Fruit fly (Drosophila melanogaster) whole organism, embryonic: Measurements from ENCODE around the gene wdb.

Experiments
- Blimp-1 ChIP-seq: fragments of 200-800 bp; sonication (Bioruptor generic); optimal IDR thresholded peaks from 3 replicates; lab custom pipeline; 2018; ENCODE audit warnings: missing biosample characterization, missing genetic modification characterization, mild to moderate bottlenecking, moderate library complexity, missing genetic modification reagents
- C15 ChIP-seq: fragments of 200-800 bp; sonication (Bioruptor generic); IDR thresholded peaks from 3 replicates; pipeline ENCODE4 v1.3.6; 2022; ENCODE audit warnings: missing biosample characterization, missing genetic modification characterization
- CG11456 ChIP-seq: fragments of 200-800 bp; sonication (Bioruptor generic); IDR thresholded peaks from 3 replicates; pipeline ENCODE4 v1.3.6; 2022; ENCODE audit warnings: missing biosample characterization, missing genetic modification characterization
- CG11504 ChIP-seq: fragments of 200-800 bp; sonication (Bioruptor generic); optimal IDR thresholded peaks from 3 replicates; lab custom pipeline; 2019; ENCODE audit warnings: missing biosample characterization, mild to moderate bottlenecking, missing genetic modification characterization, moderate library complexity
- CG11560 ChIP-seq: fragments of 200-800 bp; sonication (Bioruptor generic); IDR thresholded peaks from 3 replicates; pipeline ENCODE4 v1.3.6; 2022; ENCODE audit warnings: missing biosample characterization, missing genetic modification characterization
- CG11695 ChIP-seq: fragments of 200-800 bp; sonication (Bioruptor generic); IDR thresholded peaks from 3 replicates; pipeline ENCODE4 v1.3.6; 2022; ENCODE audit warnings: missing biosample characterization, missing genetic modification characterization
- CG12744 ChIP-seq: fragments of 200-800 bp; sonication (Bioruptor generic); optimal IDR thresholded peaks from 2 replicates; lab custom pipeline; 2016; ENCODE audit warnings: missing biosample characterization, missing genetic modification characterization
- CG12942 ChIP-seq: fragments of 200-800 bp; sonication (Bioruptor generic); optimal IDR thresholded peaks from 3 replicates; lab custom pipeline; 2016; ENCODE audit warnings: missing biosample characterization, missing genetic modification characterization
- CG14014 ChIP-seq: fragments of 200-800 bp; sonication (Bioruptor generic); IDR thresholded peaks from 2 replicates; pipeline ENCODE4 v1.3.6; 2022; ENCODE audit warnings: missing biosample characterization, missing genetic modification characterization
- CG15696 ChIP-seq: fragments of 200-800 bp; sonication (Bioruptor generic); optimal IDR thresholded peaks from 2 replicates; lab custom pipeline; 2019; ENCODE audit warnings: missing biosample characterization, mild to moderate bottlenecking, missing genetic modification characterization, moderate library complexity
- CG1603 ChIP-seq: fragments of 200-800 bp; sonication (Bioruptor generic); optimal IDR thresholded peaks from 2 replicates; lab custom pipeline; 2019; ENCODE audit warnings: missing biosample characterization, mild to moderate bottlenecking, missing genetic modification characterization, moderate library complexity
- CG1832 ChIP-seq: fragments of 200-800 bp; sonication (Bioruptor generic); optimal IDR thresholded peaks from 2 replicates; lab custom pipeline; 2017; ENCODE audit warnings: missing biosample characterization, mild to moderate bottlenecking, missing genetic modification characterization, inconsistent platforms
- CG18599 ChIP-seq: fragments of 200-800 bp; sonication (Bioruptor generic); optimal IDR thresholded peaks from 3 replicates; lab custom pipeline; 2017; ENCODE audit warnings: missing biosample characterization, missing genetic modification characterization, mild to moderate bottlenecking, moderate library complexity, missing genetic modification reagents
- CG18764 ChIP-seq: fragments of 200-800 bp; sonication (Bioruptor generic); optimal IDR thresholded peaks from 3 replicates; lab custom pipeline; 2016; ENCODE audit warnings: missing biosample characterization, missing genetic modification characterization
- CG2129 ChIP-seq: fragments of 200-800 bp; sonication (Bioruptor generic); IDR thresholded peaks from 2 replicates; pipeline ENCODE4 v1.3.6; 2022; ENCODE audit warnings: missing biosample characterization, missing genetic modification characterization; ENCODE audit not compliant: partially characterized antibody
- CG2199 ChIP-seq: fragments of 200-800 bp; sonication (Bioruptor generic); IDR thresholded peaks from 3 replicates; pipeline ENCODE4 v1.3.6; 2022; ENCODE audit warnings: missing biosample characterization, missing genetic modification characterization
- CG31441 ChIP-seq: fragments of 200-800 bp; sonication (Bioruptor generic); IDR thresholded peaks from 2 replicates; pipeline ENCODE4 v1.3.6; 2022; ENCODE audit warnings: missing biosample characterization, missing genetic modification characterization
- CG3281 ChIP-seq: fragments of 200-800 bp; sonication (Bioruptor generic); optimal IDR thresholded peaks from 3 replicates; lab custom pipeline; 2017; ENCODE audit warnings: missing biosample characterization, mild to moderate bottlenecking, missing genetic modification characterization
- CG34422 ChIP-seq: fragments of 200-800 bp; sonication (Bioruptor generic); IDR thresholded peaks from 3 replicates; pipeline ENCODE4 v1.3.6; 2022; ENCODE audit warnings: missing biosample characterization, missing genetic modification characterization
- CG9727 ChIP-seq: fragments of 200-800 bp; sonication (Bioruptor generic); optimal IDR thresholded peaks from 3 replicates; lab custom pipeline; 2017; ENCODE audit warnings: missing biosample characterization, mild to moderate bottlenecking, missing genetic modification characterization
- D19A ChIP-seq: fragments of 200-800 bp; optimal IDR thresholded peaks from 3 replicates; lab custom pipeline; 2019; ENCODE audit warnings: missing biosample characterization, mild to moderate bottlenecking, missing genetic modification characterization, moderate library complexity
- Eip74EF ChIP-seq, 2 experiments: fragments of 200-800 bp in 1 of 2; fragments of >200 bp in 1 of 2; sonication (Bioruptor generic) in 1 of 2; optimal IDR thresholded peaks; 2 replicates each; lab custom pipeline; 2017 to 2019; ENCODE audit warnings: missing biosample characterization in 2 of 2, missing genetic modification characterization in 2 of 2, mild to moderate bottlenecking in 1 of 2, moderate library complexity in 1 of 2
- Ets65A ChIP-seq: fragments of 200-800 bp; sonication (Bioruptor generic); peaks from one replicate; lab custom pipeline; 2016; ENCODE audit warnings: missing biosample characterization, missing genetic modification characterization
- Hmr ChIP-seq: fragments of 200-800 bp; sonication (Bioruptor generic); optimal IDR thresholded peaks from 3 replicates; lab custom pipeline; 2017; ENCODE audit warnings: mild to moderate bottlenecking, missing biosample characterization, missing genetic modification reagents, missing genetic modification characterization
- Hr3 ChIP-seq: fragments of 200-800 bp; sonication (Bioruptor generic); optimal IDR thresholded peaks from 3 replicates; lab custom pipeline; 2016; ENCODE audit warnings: missing biosample characterization, missing genetic modification characterization
- Lhr ChIP-seq: fragments of 200-800 bp; sonication (Bioruptor generic); optimal IDR thresholded peaks from 3 replicates; lab custom pipeline; 2017; ENCODE audit warnings: mild to moderate bottlenecking, missing biosample characterization, missing genetic modification reagents, missing genetic modification characterization
- Ptx1 ChIP-seq: fragments of 200-800 bp; sonication (Bioruptor generic); IDR thresholded peaks from 2 replicates; pipeline ENCODE4 v1.3.6; 2022; ENCODE audit warnings: missing biosample characterization, missing genetic modification characterization
- Sry-β ChIP-seq: fragments of 200-800 bp; sonication (Bioruptor generic); optimal IDR thresholded peaks from 2 replicates; lab custom pipeline; 2018; ENCODE audit warnings: missing biosample characterization, mild to moderate bottlenecking, missing genetic modification characterization, moderate library complexity
- Xbp1 ChIP-seq: fragments of 200-800 bp; sonication (Bioruptor generic); optimal IDR thresholded peaks from 3 replicates; lab custom pipeline; 2016; ENCODE audit warnings: missing biosample characterization, mild to moderate bottlenecking, missing genetic modification characterization
- amos ChIP-seq: fragments of 200-800 bp; sonication (Bioruptor generic); IDR thresholded peaks from 2 replicates; pipeline ENCODE4 v1.3.6; 2022; ENCODE audit warnings: missing biosample characterization, missing genetic modification characterization; ENCODE audit not compliant: partially characterized antibody
- ase ChIP-seq: fragments of 200-800 bp; sonication (Bioruptor generic); IDR thresholded peaks from 3 replicates; pipeline ENCODE4 v1.3.6; 2022; ENCODE audit warnings: missing biosample characterization, missing genetic modification characterization
- dan ChIP-seq: fragments of 200-800 bp; sonication (Bioruptor generic); IDR thresholded peaks from 2 replicates; pipeline ENCODE4 v1.3.6; 2022; ENCODE audit warnings: missing biosample characterization, missing genetic modification characterization
- dysf ChIP-seq: fragments of 200-800 bp; sonication (Bioruptor generic); IDR thresholded peaks from 3 replicates; pipeline ENCODE4 v1.3.6; 2022; ENCODE audit warnings: missing biosample characterization, missing genetic modification characterization
- eve ChIP-seq, 2 experiments: fragments of >200 bp; optimal IDR thresholded peaks; 2 replicates each; lab custom pipeline; 2017; ENCODE audit warnings: missing biosample characterization in 2 of 2, missing genetic modification characterization in 2 of 2
- eyg ChIP-seq: fragments of 200-800 bp; sonication (Bioruptor generic); optimal IDR thresholded peaks from 3 replicates; lab custom pipeline; 2016; ENCODE audit warnings: missing biosample characterization, missing genetic modification characterization
- fd3F ChIP-seq: fragments of 200-800 bp; sonication (Bioruptor generic); optimal IDR thresholded peaks from 2 replicates; lab custom pipeline; 2018; ENCODE audit warnings: missing biosample characterization, mild to moderate bottlenecking, missing genetic modification characterization, moderate library complexity
- fu2 ChIP-seq: fragments of 200-800 bp; sonication (Bioruptor generic); optimal IDR thresholded peaks from 2 replicates; lab custom pipeline; 2016; ENCODE audit warnings: missing biosample characterization, missing genetic modification characterization
- grau ChIP-seq: fragments of 200-800 bp; optimal IDR thresholded peaks from 3 replicates; lab custom pipeline; 2019; ENCODE audit warnings: missing biosample characterization, mild to moderate bottlenecking, missing genetic modification characterization, moderate library complexity
- gsb ChIP-seq: fragments of 200-800 bp; sonication (Bioruptor generic); IDR thresholded peaks from 2 replicates; pipeline ENCODE4 v1.3.6; 2022; ENCODE audit warnings: missing biosample characterization, missing genetic modification characterization
- lov ChIP-seq, 2 experiments: fragments of 200-800 bp in 1 of 2; fragments of >200 bp in 1 of 2; sonication (Bioruptor generic) in 1 of 2; IDR thresholded peaks in 1 of 2; optimal IDR thresholded peaks in 1 of 2; 2 replicates in 1 of 2; 3 replicates in 1 of 2; pipeline versions ENCODE4 v1.3.6 to Lab custom; 2017 to 2022; ENCODE audit warnings: missing biosample characterization in 1 of 2, missing genetic modification characterization in 1 of 2
- nom ChIP-seq: fragments of 200-800 bp; sonication (Bioruptor generic); optimal IDR thresholded peaks from 2 replicates; lab custom pipeline; 2017; ENCODE audit warnings: missing biosample characterization, missing genetic modification characterization, mild to moderate bottlenecking, moderate library complexity, missing genetic modification reagents
- otp ChIP-seq: fragments of 200-800 bp; sonication (Bioruptor generic); IDR thresholded peaks from 3 replicates; pipeline ENCODE4, ENCODE4 v1.3.6; 2022; ENCODE audit warnings: missing biosample characterization, missing genetic modification characterization
- pan ChIP-seq, 4 experiments: fragments of >200 bp in 3 of 4; fragments of 200-800 bp in 1 of 4; sonication (Bioruptor generic) in 1 of 4; optimal IDR thresholded peaks in 3 of 4; IDR thresholded peaks in 1 of 4; 2 replicates each; pipeline versions ENCODE4 v1.3.6 to Lab custom; 2017 to 2022; ENCODE audit warnings: missing biosample characterization in 2 of 4, missing genetic modification characterization in 2 of 4, mixed read lengths in 1 of 4
- phol ChIP-seq: fragments of 200-800 bp; sonication (Bioruptor generic); optimal IDR thresholded peaks from 3 replicates; lab custom pipeline; 2018; ENCODE audit warnings: missing biosample characterization, mild to moderate bottlenecking, missing genetic modification characterization, moderate library complexity
- ranshi ChIP-seq: fragments of 200-800 bp; sonication (Bioruptor generic); IDR thresholded peaks from 2 replicates; pipeline ENCODE4 v1.3.6; 2022; ENCODE audit warnings: missing biosample characterization, missing genetic modification characterization
- run ChIP-seq: fragments of 200-800 bp; sonication (Bioruptor generic); optimal IDR thresholded peaks from 3 replicates; lab custom pipeline; 2018; ENCODE audit warnings: missing biosample characterization, mild to moderate bottlenecking, missing genetic modification characterization
- sc ChIP-seq, 3 experiments: fragments of >200 bp in 2 of 3; fragments of 200-800 bp in 1 of 3; sonication (Bioruptor generic) in 1 of 3; optimal IDR thresholded peaks; 2 replicates in 2 of 3; 3 replicates in 1 of 3; lab custom pipeline; 2017; ENCODE audit warnings: mild to moderate bottlenecking in 1 of 3, missing biosample characterization in 1 of 3, missing genetic modification characterization in 1 of 3, missing genetic modification reagents in 1 of 3
- sim ChIP-seq: fragments of 200-800 bp; sonication (Bioruptor generic); IDR thresholded peaks from 2 replicates; pipeline ENCODE4 v1.3.6; 2022; ENCODE audit warnings: missing biosample characterization, missing genetic modification characterization
- tgo ChIP-seq: fragments of 200-800 bp; sonication (Bioruptor generic); IDR thresholded peaks from 3 replicates; pipeline ENCODE4 v1.3.6; 2022; ENCODE audit warnings: missing biosample characterization, missing genetic modification characterization

Gene wdb

dm6 chr3R:27519879-27520278, 62.2 kb downstream of the wdb start:
- TF ChIP-seq tgo (GFP tag; lab: Robert Waterston, UW) (no peak), eyg (GFP tag; lab: Kevin White, UChicago) (no peak), sc (optimal IDR thresholded peaks at IDR 0.05; lab: Kevin White, UChicago) (no peak), sc (GFP tag; optimal IDR thresholded peaks at IDR 0.05; lab: Kevin White, UChicago) (no peak), CG3281 (GFP tag; lab: Kevin White, UChicago) (peak; percentile 4), CG2129 (GFP tag; lab: Robert Waterston, UW) (no peak), amos (GFP tag; lab: Robert Waterston, UW) (no peak), Hr3 (GFP tag; lab: Kevin White, UChicago) (no peak), CG12744 (GFP tag; lab: Kevin White, UChicago) (no peak), fu2 (GFP tag; lab: Kevin White, UChicago) (no peak), ranshi (GFP tag; lab: Robert Waterston, UW) (no peak), otp (GFP tag; lab: Robert Waterston, UW) (no peak), ase (GFP tag; lab: Robert Waterston, UW) (no peak), Blimp-1 (GFP tag; lab: Kevin White, UChicago) (no peak), CG2199 (GFP tag; lab: Robert Waterston, UW) (no peak), C15 (GFP tag; lab: Robert Waterston, UW) (no peak), Hmr (GFP tag; lab: Kevin White, UChicago) (no peak), eve (GFP tag; optimal IDR thresholded peaks at IDR 0.05; lab: Kevin White, UChicago) (no peak), CG15696 (tag; lab: Kevin White, UChicago) (peak; percentile 11), pan (optimal IDR thresholded peaks at IDR 0.05; lab: Kevin White, UChicago) (no peak), pan (GFP tag; optimal IDR thresholded peaks at IDR 0.05 in 1 of 2, IDR thresholded peaks at IDR 0.05 in 1 of 2) (no peak), dysf (GFP tag; lab: Robert Waterston, UW) (0 out of 3 replicates have a peak, but pooled peaks have one; percentile 30), Ptx1 (0 out of 2 replicates have a peak, but pooled peaks have one; percentile 10), CG11504 (tag; lab: Kevin White, UChicago) (peak; percentile 45), CG18599 (peak; percentile 32), D19A (tag; lab: Kevin White, UChicago) (no peak), CG14014 (no peak), CG11560 (no peak), CG11695 (GFP tag; lab: Robert Waterston, UW) (no peak), CG12942 (GFP tag; lab: Kevin White, UChicago) (no peak), CG11456 (GFP tag; lab: Robert Waterston, UW) (no peak), Ets65A (GFP tag; lab: Kevin White, UChicago) (peak; percentile 90), CG1603 (tag; lab: Kevin White, UChicago) (no peak), Eip74EF (GFP tag; optimal IDR thresholded peaks at IDR 0.05; lab: Kevin White, UChicago) (no peak), Lhr (GFP tag; lab: Kevin White, UChicago) (no peak), CG31441 (GFP tag; lab: Robert Waterston, UW) (0 out of 2 replicates have a peak, but pooled peaks have one; percentile 32), sim (GFP tag; lab: Robert Waterston, UW) (no peak), CG18764 (GFP tag; lab: Kevin White, UChicago) (no peak), phol (tag; lab: Kevin White, UChicago) (peak; percentile 36), lov (optimal IDR thresholded peaks at IDR 0.05; lab: Kevin White, UChicago) (no peak), lov (GFP tag; IDR thresholded peaks at IDR 0.05; lab: Robert Waterston, UW) (no peak), dan (GFP tag; lab: Robert Waterston, UW) (no peak), grau (tag; lab: Kevin White, UChicago) (no peak), nom (no peak), Xbp1 (no peak), gsb (GFP tag; lab: Robert Waterston, UW) (no peak), Sry-β (no peak), CG1832 (GFP tag; lab: Kevin White, UChicago) (no peak), run (no peak), CG34422 (GFP tag; lab: Robert Waterston, UW) (no peak), CG9727 (GFP tag; lab: Kevin White, UChicago) (peak; percentile 20), fd3F (GFP tag; lab: Kevin White, UChicago) (no peak)
